Fruit fly (Drosophila melanogaster): ENCODE measurements around the gene Ilp5.

Ilp5 gene

dm6 chr3L:9859624-9860023 lies 35.9 kb upstream of the Ilp5 start, which contains the start of gene CG10809:
Gene CG10809 (minus strand): TSS chr3L:9859889.
- TF ChIP-seq D1 (tag; optimal IDR thresholded peaks at IDR 0.05): peak; percentile 19
- peak; percentile 2 for TF ChIP-seq CG15710 (tag; optimal IDR thresholded peaks at IDR 0.05)
- peak; percentile 16 for TF ChIP-seq CG8159 (tag; optimal IDR thresholded peaks at IDR 0.05)
- no peak for TF ChIP-seq Pif1B (GFP tag; optimal IDR thresholded peaks at IDR 0.05)

dm6 chr3L:9856430-9857218 lies 32.9 kb upstream of the Ilp5 start:
- TF ChIP-seq CG8159 (tag; optimal IDR thresholded peaks at IDR 0.05) (peak; percentile 70), CG34367 (tag; optimal IDR thresholded peaks at IDR 0.05) (peak; percentile 42), CG12605 (GFP tag; IDR thresholded peaks at IDR 0.05) (peak; percentile 70), CG13204 (GFP tag; optimal IDR thresholded peaks at IDR 0.05) (no peak), Pif1A (GFP tag; optimal IDR thresholded peaks at IDR 0.05) (no peak), CG14655 (GFP tag; optimal IDR thresholded peaks at IDR 0.05) (no peak), CG17806 (tag; optimal IDR thresholded peaks at IDR 0.05) (peak; percentile 68), gl (tag; optimal IDR thresholded peaks at IDR 0.05) (no peak), Snoo (tag; optimal IDR thresholded peaks at IDR 0.05) (no peak), rn (GFP tag; IDR thresholded peaks at IDR 0.05) (no peak), CG15710 (tag; optimal IDR thresholded peaks at IDR 0.05) (peak; percentile 57), CG8301 (tag; optimal IDR thresholded peaks at IDR 0.05) (peak; percentile 54), fd96Ca (GFP tag; IDR thresholded peaks at IDR 0.05) (no peak), EcR (GFP tag; optimal IDR thresholded peaks at IDR 0.05) (no peak), Pif1B (GFP tag; optimal IDR thresholded peaks at IDR 0.05) (no peak), D1 (tag; optimal IDR thresholded peaks at IDR 0.05) (peak; percentile 22), Ets98B (GFP tag; IDR thresholded peaks at IDR 0.05) (peak; percentile 56; the same call in 1 of the 2 replicates), CG9948 (tag; optimal IDR thresholded peaks at IDR 0.05) (peak; percentile 65), CG10348 (GFP tag; IDR thresholded peaks at IDR 0.05) (no peak), CG32121 (GFP tag; IDR thresholded peaks at IDR 0.05) (peak; percentile 60; the same call in 1 of the 2 replicates), CG4496 (GFP tag; IDR thresholded peaks at IDR 0.05) (peak; percentile 45; the same call in 2 of the 3 replicates)

- TF ChIP-seq CG14655 (GFP tag; optimal IDR thresholded peaks at IDR 0.05) (peak; percentile 96), CG4496 (GFP tag; IDR thresholded peaks at IDR 0.05) (peak; percentile 98), CG8159 (tag; optimal IDR thresholded peaks at IDR 0.05) (peak; percentile 96), gl (tag; optimal IDR thresholded peaks at IDR 0.05) (peak; percentile 91), CG15710 (tag; optimal IDR thresholded peaks at IDR 0.05) (peak; percentile 89), CG17806 (tag; optimal IDR thresholded peaks at IDR 0.05) (peak; percentile 95), CG13204 (GFP tag; optimal IDR thresholded peaks at IDR 0.05) (peak; percentile 72), D1 (tag; optimal IDR thresholded peaks at IDR 0.05) (peak; percentile 82), Pif1A (GFP tag; optimal IDR thresholded peaks at IDR 0.05) (peak; percentile 96), rn (GFP tag; IDR thresholded peaks at IDR 0.05) (peak; percentile 92), Snoo (tag; optimal IDR thresholded peaks at IDR 0.05) (peak; percentile 90), CG9948 (tag; optimal IDR thresholded peaks at IDR 0.05) (peak; percentile 92), fd96Ca (GFP tag; IDR thresholded peaks at IDR 0.05) (peak; percentile 97), CG34367 (tag; optimal IDR thresholded peaks at IDR 0.05) (peak; percentile 85), CG12605 (GFP tag; IDR thresholded peaks at IDR 0.05) (peak; percentile 91), Ets98B (GFP tag; IDR thresholded peaks at IDR 0.05) (peak; percentile 96), CG32121 (GFP tag; IDR thresholded peaks at IDR 0.05) (peak; percentile 94), Pif1B (GFP tag; optimal IDR thresholded peaks at IDR 0.05) (peak; percentile 95), CG10348 (GFP tag; IDR thresholded peaks at IDR 0.05) (peak; percentile 65), CG8301 (tag; optimal IDR thresholded peaks at IDR 0.05) (peak; percentile 97), EcR (GFP tag; optimal IDR thresholded peaks at IDR 0.05) (peak; percentile 19)
Measured at dm6 chr3L:9855784-9856426, 32.2 kb upstream of the Ilp5 start.

DNA sequence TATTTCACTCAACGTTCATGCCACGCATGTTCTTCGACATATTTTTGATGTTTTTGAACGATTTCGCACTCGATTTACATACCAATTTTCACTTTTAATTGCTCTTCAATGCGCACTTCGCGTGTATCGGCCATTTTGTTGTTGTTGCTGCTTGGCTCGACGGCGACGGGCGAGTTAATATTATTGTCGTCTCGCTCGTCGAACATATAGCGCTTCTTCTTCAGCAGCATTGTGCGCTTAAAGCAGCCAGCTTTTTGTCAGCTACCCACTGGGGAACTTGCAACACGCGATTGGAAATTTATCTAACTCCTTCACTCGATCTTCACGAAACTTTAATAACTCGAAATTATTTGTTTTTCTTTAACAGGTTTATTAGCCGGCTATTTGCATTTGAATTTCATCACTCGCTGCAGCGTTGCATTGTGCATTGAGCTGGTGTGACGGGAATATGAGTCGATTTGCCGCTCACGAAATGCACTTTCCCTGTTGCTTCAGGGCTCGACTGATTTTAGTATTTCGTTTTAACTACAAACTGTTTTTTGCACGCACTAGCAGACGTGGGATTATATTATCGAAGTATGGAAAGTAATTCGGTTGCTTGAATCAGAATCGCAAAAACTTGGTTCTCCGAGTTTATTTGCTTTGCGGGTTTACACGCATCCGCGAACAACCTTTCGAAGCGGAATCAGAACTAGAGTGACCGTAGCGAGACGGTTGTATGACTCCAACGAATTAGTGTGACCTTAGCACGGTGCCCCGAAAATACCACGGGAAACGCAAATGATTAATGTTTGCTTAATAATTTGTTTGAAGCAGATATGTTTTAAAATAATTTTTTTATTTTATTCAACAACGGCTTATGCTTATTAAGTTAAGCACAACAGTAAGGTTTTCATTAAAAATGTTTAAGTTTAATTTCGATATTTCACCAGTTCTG lies 31.2 kb upstream of the Ilp5 start, which contains the start of gene RasGAP1:
Gene RasGAP1, minus strand, starts transcription at position 703 of the 937 bp plus-strand sequence.
- no peak for TF ChIP-seq Pif1A (GFP tag; optimal IDR thresholded peaks at IDR 0.05)
- 0 out of 3 replicates have a peak, but pooled peaks have one; percentile 5 for TF ChIP-seq CG4496 (GFP tag; IDR thresholded peaks at IDR 0.05)

- TF ChIP-seq Pif1A (GFP tag; optimal IDR thresholded peaks at IDR 0.05) (no peak), fd96Ca (GFP tag; IDR thresholded peaks at IDR 0.05) (peak; percentile 69), gl (tag; optimal IDR thresholded peaks at IDR 0.05) (peak; percentile 10), Snoo (tag; optimal IDR thresholded peaks at IDR 0.05) (no peak), Ets98B (GFP tag; IDR thresholded peaks at IDR 0.05) (peak; percentile 48), CG4496 (GFP tag; IDR thresholded peaks at IDR 0.05) (0 out of 3 replicates have a peak, but pooled peaks have one; percentile 25), Pif1B (GFP tag; optimal IDR thresholded peaks at IDR 0.05) (peak; percentile 34), rn (GFP tag; IDR thresholded peaks at IDR 0.05) (0 out of 2 replicates have a peak, but pooled peaks have one; percentile 4), CG12605 (GFP tag; IDR thresholded peaks at IDR 0.05) (peak; percentile 57; the same call in 1 of the 2 replicates), CG32121 (GFP tag; IDR thresholded peaks at IDR 0.05) (peak; percentile 53), CG8159 (tag; optimal IDR thresholded peaks at IDR 0.05) (no peak), EcR (GFP tag; optimal IDR thresholded peaks at IDR 0.05) (peak; percentile 56), CG14655 (GFP tag; optimal IDR thresholded peaks at IDR 0.05) (peak; percentile 8), CG15710 (tag; optimal IDR thresholded peaks at IDR 0.05) (no peak)
Measured at dm6 chr3L:9853895-9854470, 30.3 kb upstream of the Ilp5 start.

All from whole organism, pupa.